Worm (Caenorhabditis elegans) whole organism, L4 larva: ENCODE results near the gene srw-95.

ENCODE experiments used
- F37D6.2 ChIP-seq: sonication (generic microtip); optimal IDR thresholded peaks from 2 replicates; lab custom pipeline; 2016; ENCODE audit warnings: mild to moderate bottlenecking, missing genetic modification characterization, missing compliant biosample characterization
- ZK337.2 ChIP-seq: fragments of 200-800 bp; sonication (Bioruptor generic); IDR thresholded peaks from 2 replicates; pipeline ENCODE4 v1.3.6; 2022; ENCODE audit warnings: missing genetic modification reagents, missing genetic modification characterization, missing compliant biosample characterization
- ama-1 ChIP-seq: fragments of 150-350 bp; optimal IDR thresholded peaks from 2 replicates; lab custom pipeline; 2014; ENCODE audit warnings: inconsistent platforms, mixed read lengths
- ceh-28 ChIP-seq: fragments of 150-350 bp; optimal IDR thresholded peaks from 2 replicates; lab custom pipeline; 2014; ENCODE audit warnings: missing biosample characterization, missing genetic modification reagents, missing genetic modification characterization
- ceh-82 ChIP-seq: sonication (generic microtip); optimal IDR thresholded peaks from 2 replicates; lab custom pipeline; 2017; ENCODE audit warnings: missing biosample characterization, missing genetic modification characterization
- cey-2 ChIP-seq: sonication (generic microtip); optimal IDR thresholded peaks from 3 replicates; lab custom pipeline; 2017; ENCODE audit warnings: missing genetic modification characterization, mild to moderate bottlenecking, missing compliant biosample characterization, antibody characterized with exemption, borderline replicate concordance; ENCODE audit not compliant: insufficient read depth
- daf-16 ChIP-seq, 3 experiments: sonication (generic microtip); optimal IDR thresholded peaks; 2 replicates each; lab custom pipeline; 2016 to 2017; ENCODE audit warnings: missing genetic modification characterization in 3 of 3, missing genetic modification reagents in 3 of 3, mild to moderate bottlenecking in 2 of 3, missing compliant biosample characterization in 2 of 3, missing biosample characterization in 1 of 3, moderate library complexity in 1 of 3
- dmd-8 ChIP-seq: fragments of 200-800 bp; sonication (Bioruptor generic); IDR thresholded peaks from 2 replicates; pipeline ENCODE4 v1.3.6; 2022; ENCODE audit warnings: missing genetic modification characterization, missing compliant biosample characterization
- dmd-9 ChIP-seq: fragments of 200-800 bp; sonication (Bioruptor generic); IDR thresholded peaks from 2 replicates; pipeline ENCODE4 v1.3.6; 2022; ENCODE audit warnings: missing genetic modification reagents, missing genetic modification characterization, missing compliant biosample characterization
- dpl-1 ChIP-seq: fragments of 150-350 bp; optimal IDR thresholded peaks from 2 replicates; lab custom pipeline; 2014; ENCODE audit warnings: missing biosample characterization, missing genetic modification reagents, missing genetic modification characterization
- dve-1 ChIP-seq: sonication (generic microtip); optimal IDR thresholded peaks from 2 replicates; lab custom pipeline; 2017; ENCODE audit warnings: antibody characterized with exemption, mild to moderate bottlenecking, missing genetic modification characterization, missing compliant biosample characterization; ENCODE audit not compliant: insufficient read depth
- gei-8 ChIP-seq: fragments of 200-800 bp; sonication (Bioruptor generic); optimal IDR thresholded peaks from 2 replicates; lab custom pipeline; 2018; ENCODE audit warnings: mild to moderate bottlenecking, missing genetic modification characterization, missing compliant biosample characterization
- hlh-30 ChIP-seq: sonication (generic microtip); optimal IDR thresholded peaks from 2 replicates; lab custom pipeline; 2017; ENCODE audit warnings: antibody characterized with exemption, mild to moderate bottlenecking, missing genetic modification characterization, missing compliant biosample characterization; ENCODE audit not compliant: insufficient read depth
- lin-15B ChIP-seq: fragments of 150-350 bp; sonication (generic microtip); optimal IDR thresholded peaks from 3 replicates; lab custom pipeline; 2014; ENCODE audit warnings: missing biosample characterization, missing genetic modification characterization
- lin-38 ChIP-seq: fragments of 200-800 bp; sonication (Bioruptor generic); IDR thresholded peaks from 2 replicates; pipeline ENCODE4 v1.3.6; 2022; ENCODE audit warnings: missing genetic modification reagents, missing genetic modification characterization, missing compliant biosample characterization
- lir-3 ChIP-seq: sonication (generic microtip); optimal IDR thresholded peaks from 2 replicates; lab custom pipeline; 2016; ENCODE audit warnings: mild to moderate bottlenecking, missing genetic modification characterization, missing compliant biosample characterization
- lsy-2 ChIP-seq, 2 experiments: fragments of 150-350 bp in 1 of 2; sonication (generic microtip) in 1 of 2; optimal IDR thresholded peaks; 2 replicates each; lab custom pipeline; 2014 to 2017; ENCODE audit warnings: missing biosample characterization in 2 of 2, missing genetic modification characterization in 2 of 2
- mep-1 ChIP-seq: fragments of 150-350 bp; sonication (generic microtip); optimal IDR thresholded peaks from 3 replicates; lab custom pipeline; 2014; ENCODE audit warnings: missing biosample characterization, missing genetic modification characterization
- mes-2 ChIP-seq: sonication (generic microtip); optimal IDR thresholded peaks from 2 replicates; lab custom pipeline; 2016; ENCODE audit warnings: missing genotype, mild to moderate bottlenecking, missing genetic modification characterization, missing compliant biosample characterization; ENCODE audit not compliant: poor library complexity, severe bottlenecking
- nhr-10 ChIP-seq: fragments of 150-350 bp; optimal IDR thresholded peaks from 2 replicates; lab custom pipeline; 2014; ENCODE audit warnings: missing biosample characterization, missing genetic modification characterization
- nhr-11 ChIP-seq: fragments of 150-350 bp; optimal IDR thresholded peaks from 2 replicates; lab custom pipeline; 2014; ENCODE audit warnings: missing biosample characterization, missing genetic modification characterization
- nhr-25 ChIP-seq: sonication (generic microtip); optimal IDR thresholded peaks from 2 replicates; lab custom pipeline; 2017; ENCODE audit warnings: missing genetic modification characterization, mild to moderate bottlenecking, missing compliant biosample characterization, antibody characterized with exemption, moderate library complexity, borderline replicate concordance; ENCODE audit not compliant: insufficient read depth
- nhr-41 ChIP-seq: fragments of 200-800 bp; sonication (Bioruptor generic); IDR thresholded peaks from 2 replicates; pipeline ENCODE4 v1.3.6; 2022; ENCODE audit warnings: missing genetic modification reagents, missing genetic modification characterization, missing compliant biosample characterization
- nhr-42 ChIP-seq: fragments of 200-800 bp; sonication (Bioruptor generic); IDR thresholded peaks from 2 replicates; pipeline ENCODE4 v1.3.6; 2022; ENCODE audit warnings: missing genetic modification characterization, missing compliant biosample characterization
- nhr-6 ChIP-seq: fragments of 150-350 bp; optimal IDR thresholded peaks from 2 replicates; lab custom pipeline; 2014; ENCODE audit warnings: missing biosample characterization, missing genetic modification characterization
- nhr-77 ChIP-seq: fragments of 150-350 bp; optimal IDR thresholded peaks from 2 replicates; lab custom pipeline; 2014; ENCODE audit warnings: missing biosample characterization, missing genetic modification characterization
- php-3 ChIP-seq: fragments of 200-800 bp; sonication (Bioruptor generic); IDR thresholded peaks from 2 replicates; pipeline ENCODE4 v1.3.6; 2022; ENCODE audit warnings: missing genetic modification reagents, missing genetic modification characterization, missing compliant biosample characterization
- rbr-2 ChIP-seq: sonication (generic microtip); optimal IDR thresholded peaks from 2 replicates; lab custom pipeline; 2016; ENCODE audit warnings: missing genotype, missing genetic modification characterization, missing compliant biosample characterization
- set-16 ChIP-seq: fragments of 200-800 bp; sonication (Bioruptor generic); IDR thresholded peaks from 2 replicates; pipeline ENCODE4 v1.3.6; 2022; ENCODE audit warnings: missing genetic modification reagents, missing genetic modification characterization, missing compliant biosample characterization
- skn-1 ChIP-seq: fragments of 150-350 bp; optimal IDR thresholded peaks from 2 replicates; lab custom pipeline; 2014; ENCODE audit warnings: missing biosample characterization, missing genetic modification characterization
- spr-3 ChIP-seq: fragments of 200-800 bp; sonication (Bioruptor generic); optimal IDR thresholded peaks from 2 replicates; lab custom pipeline; 2018; ENCODE audit warnings: mild to moderate bottlenecking, missing genetic modification characterization, missing compliant biosample characterization
- tag-97 ChIP-seq: fragments of 200-800 bp; sonication (Bioruptor generic); IDR thresholded peaks from 2 replicates; pipeline ENCODE4 v1.3.6; 2022; ENCODE audit warnings: missing genetic modification characterization, missing compliant biosample characterization
- unc-130 ChIP-seq: sonication (generic microtip); optimal IDR thresholded peaks from 2 replicates; lab custom pipeline; 2016; ENCODE audit warnings: missing genetic modification reagents, missing genetic modification characterization, missing compliant biosample characterization
- unc-39 ChIP-seq: sonication (generic microtip); optimal IDR thresholded peaks from 2 replicates; lab custom pipeline; 2017; ENCODE audit warnings: missing biosample characterization, missing genetic modification characterization
- zfp-2 ChIP-seq: sonication (generic microtip); optimal IDR thresholded peaks from 2 replicates; lab custom pipeline; 2016; ENCODE audit warnings: mild to moderate bottlenecking, missing genetic modification characterization, missing compliant biosample characterization
- ztf-7 ChIP-seq: fragments of 150-350 bp; optimal IDR thresholded peaks from 2 replicates; lab custom pipeline; 2014; ENCODE audit warnings: missing biosample characterization, missing genetic modification characterization

The srw-95 gene

ce11 chrIV:4799114-4799513 lies 12.8 kb upstream of the srw-95 start, which contains the start of gene eor-1:
TSS of gene eor-1 (minus strand) at chrIV:4799178.
- peak; percentile 20 for TF ChIP-seq ama-1 (lab: Kevin White, UChicago)
- TF ChIP-seq hlh-30 (tag; lab: Kevin White, UChicago): peak; percentile 8
- peak; percentile 22 for TF ChIP-seq unc-130 (GFP tag; lab: Kevin White, UChicago)
- no peak for TF ChIP-seq nhr-11 (tag; lab: Kevin White, UChicago)
- peak; percentile 53 for TF ChIP-seq nhr-77 (tag; lab: Kevin White, UChicago)
- peak; percentile 29 for TF ChIP-seq dve-1
- TF ChIP-seq lsy-2 (tag; optimal IDR thresholded peaks at IDR 0.05; lab: Kevin White, UChicago): peak in 1 of 2 experiments; percentile 75
- TF ChIP-seq ceh-28 (tag; lab: Kevin White, UChicago): peak; percentile 7
- TF ChIP-seq dmd-9 (GFP tag; lab: Robert Waterston, UW): no peak
- no peak for TF ChIP-seq skn-1 (tag; lab: Kevin White, UChicago)
- peak; percentile 93 for TF ChIP-seq lin-38 (GFP tag; lab: Robert Waterston, UW)
- no peak for TF ChIP-seq unc-39 (tag; lab: Kevin White, UChicago)
- peak; percentile 44 for TF ChIP-seq rbr-2
- TF ChIP-seq mep-1 (tag; lab: Kevin White, UChicago): peak; percentile 60
- TF ChIP-seq gei-8: no peak
- peak; percentile 67 for TF ChIP-seq mes-2 (tag; lab: Kevin White, UChicago)
- TF ChIP-seq set-16 (GFP tag; lab: Robert Waterston, UW): no peak
- no peak for TF ChIP-seq ZK337.2 (GFP tag; lab: Robert Waterston, UW)
- no peak for TF ChIP-seq spr-3
- TF ChIP-seq dmd-8 (GFP tag; lab: Robert Waterston, UW): no peak
- no peak for TF ChIP-seq ceh-82 (tag; lab: Kevin White, UChicago)
- peak; percentile 33 for TF ChIP-seq dpl-1 (GFP tag; lab: Kevin White, UChicago)
- no peak for TF ChIP-seq F37D6.2 (tag; lab: Kevin White, UChicago)
- no peak for TF ChIP-seq daf-16 (GFP tag; optimal IDR thresholded peaks at IDR 0.05; lab: Kevin White, UChicago)
- TF ChIP-seq daf-16 (tag; optimal IDR thresholded peaks at IDR 0.05; lab: Kevin White, UChicago): peak; percentile 29
- TF ChIP-seq nhr-25 (tag; lab: Kevin White, UChicago): peak; percentile 48
- TF ChIP-seq tag-97 (GFP tag; lab: Robert Waterston, UW): no peak
- TF ChIP-seq, all 104 proteins: peak for 14

ce11 chrIV:4802494-4802893 lies 9.4 kb upstream of the srw-95 start, which contains the start of gene dpf-7:
TSS of gene dpf-7 (minus strand) at chrIV:4802594.
- no peak for TF ChIP-seq nhr-42 (GFP tag; lab: Robert Waterston, UW)
- TF ChIP-seq lin-38 (GFP tag; lab: Robert Waterston, UW): peak; percentile 22; the same call in 1 of the 2 replicates

ce11 chrIV:4806486-4806885 lies 5.4 kb upstream of the srw-95 start, which contains the start of gene dpf-5:
TSS of gene dpf-5 (minus strand) at chrIV:4806586.
- TF ChIP-seq ZK337.2 (GFP tag; lab: Robert Waterston, UW) (no peak), daf-16 (GFP tag; optimal IDR thresholded peaks at IDR 0.05; lab: Kevin White, UChicago) (no peak), daf-16 (tag; optimal IDR thresholded peaks at IDR 0.05; lab: Kevin White, UChicago) (no peak), ztf-7 (no peak), rbr-2 (no peak), nhr-6 (tag; lab: Kevin White, UChicago) (no peak), nhr-41 (no peak), lin-15B (tag; lab: Kevin White, UChicago) (no peak), cey-2 (tag; lab: Kevin White, UChicago) (no peak), php-3 (GFP tag; lab: Robert Waterston, UW) (no peak), zfp-2 (tag; lab: Kevin White, UChicago) (no peak), lir-3 (no peak), tag-97 (GFP tag; lab: Robert Waterston, UW) (no peak), mes-2 (tag; lab: Kevin White, UChicago) (no peak), nhr-10 (tag; lab: Kevin White, UChicago) (no peak), hlh-30 (tag; lab: Kevin White, UChicago) (no peak)
